Fruit fly (Drosophila melanogaster) whole organism, wandering third instar larva: Measurements from ENCODE around the gene Pgm1.
A peak's percentile ranks its signal among the peaks of the same experiment; 100 is the strongest.

Source experiments
- Abd-B ChIP-seq: fragments of >200 bp; optimal IDR thresholded peaks from 2 replicates; lab custom pipeline; 2017; ENCODE audit warnings: missing biosample characterization, missing genetic modification characterization
- CG32264 ChIP-seq: fragments of 200-800 bp; sonication (Bioruptor generic); optimal IDR thresholded peaks from 2 replicates; lab custom pipeline; 2016; ENCODE audit warnings: missing biosample characterization, missing genetic modification characterization
- CrebA ChIP-seq: fragments of 200-800 bp; sonication (Bioruptor generic); optimal IDR thresholded peaks from 2 replicates; lab custom pipeline; 2016; ENCODE audit warnings: missing biosample characterization, mild to moderate bottlenecking, missing genetic modification characterization, borderline replicate concordance
- Dfd ChIP-seq: fragments of >200 bp; optimal IDR thresholded peaks from 2 replicates; lab custom pipeline; 2017; ENCODE audit warnings: missing biosample characterization, missing genetic modification characterization
- GATAd ChIP-seq: sonication (Bioruptor generic); optimal IDR thresholded peaks from 2 replicates; lab custom pipeline; 2016; ENCODE audit warnings: missing biosample characterization, missing genetic modification characterization
- HLH106 ChIP-seq: fragments of 200-800 bp; optimal IDR thresholded peaks from 3 replicates; lab custom pipeline; 2019; ENCODE audit warnings: missing biosample characterization, mild to moderate bottlenecking, missing genetic modification characterization, moderate library complexity
- Hnf4 ChIP-seq: fragments of 200-800 bp; sonication (Bioruptor generic); optimal IDR thresholded peaks from 2 replicates; lab custom pipeline; 2016; ENCODE audit warnings: missing biosample characterization, mild to moderate bottlenecking, missing genetic modification characterization
- Jra ChIP-seq: sonication (Bioruptor generic); optimal IDR thresholded peaks from 2 replicates; lab custom pipeline; 2016; ENCODE audit warnings: missing biosample characterization, missing genetic modification characterization
- Mio ChIP-seq: sonication (Bioruptor generic); optimal IDR thresholded peaks from 2 replicates; lab custom pipeline; 2016; ENCODE audit warnings: missing biosample characterization, missing genetic modification characterization
- Myc ChIP-seq: fragments of >200 bp; optimal IDR thresholded peaks from 2 replicates; lab custom pipeline; 2017
- N ChIP-seq: fragments of >200 bp; optimal IDR thresholded peaks from 2 replicates; lab custom pipeline; 2018; ENCODE audit warnings: missing biosample characterization, missing external identifiers, missing genetic modification characterization
- OdsH ChIP-seq: fragments of 200-800 bp; sonication (Bioruptor generic); optimal IDR thresholded peaks from 2 replicates; lab custom pipeline; 2016; ENCODE audit warnings: missing biosample characterization, mild to moderate bottlenecking, missing genetic modification characterization
- Rel ChIP-seq, 2 experiments: fragments of 200-800 bp; sonication (Bioruptor generic) in 1 of 2; optimal IDR thresholded peaks; 2 replicates in 1 of 2; 3 replicates in 1 of 2; lab custom pipeline; 2016 to 2019; ENCODE audit warnings: mild to moderate bottlenecking in 2 of 2, missing biosample characterization in 2 of 2, missing genetic modification characterization in 2 of 2, moderate library complexity in 1 of 2
- Sp1 ChIP-seq: fragments of 200-800 bp; sonication (Bioruptor generic); optimal IDR thresholded peaks from 3 replicates; lab custom pipeline; 2019; ENCODE audit warnings: missing biosample characterization, mild to moderate bottlenecking, missing genetic modification characterization, moderate library complexity
- Vsx2 ChIP-seq: fragments of 200-300, 225-300 bp; sonication (Bioruptor generic); optimal IDR thresholded peaks from 2 replicates; lab custom pipeline; 2018; ENCODE audit warnings: missing biosample characterization, missing genetic modification characterization; ENCODE audit not compliant: partially characterized antibody
- br ChIP-seq: fragments of 200-800 bp; sonication (Bioruptor generic); optimal IDR thresholded peaks from 2 replicates; lab custom pipeline; 2016; ENCODE audit warnings: missing biosample characterization, missing genetic modification characterization
- brk ChIP-seq: fragments of 200-800 bp; sonication (Bioruptor generic); optimal IDR thresholded peaks from 2 replicates; lab custom pipeline; 2016; ENCODE audit warnings: missing biosample characterization, mild to moderate bottlenecking, missing genetic modification characterization
- dmrt93B ChIP-seq: fragments of 200-800 bp; sonication (Bioruptor generic); optimal IDR thresholded peaks from 2 replicates; lab custom pipeline; 2018; ENCODE audit warnings: missing biosample characterization, mild to moderate bottlenecking, missing genetic modification characterization
- dsf ChIP-seq: sonication (Bioruptor generic); optimal IDR thresholded peaks from 2 replicates; lab custom pipeline; 2016; ENCODE audit warnings: missing biosample characterization, missing genetic modification characterization, borderline replicate concordance
- ey ChIP-seq: fragments of 200-800 bp; sonication (Bioruptor generic); optimal IDR thresholded peaks from 2 replicates; lab custom pipeline; 2016; ENCODE audit warnings: missing biosample characterization, missing genetic modification characterization
- foxo ChIP-seq, 2 experiments: fragments of 200-800 bp; sonication (Bioruptor generic); optimal IDR thresholded peaks; 2 replicates in 1 of 2; 3 replicates in 1 of 2; lab custom pipeline; 2016 to 2017; ENCODE audit warnings: missing biosample characterization in 2 of 2, missing genetic modification characterization in 2 of 2
- fru ChIP-seq: fragments of 200-800 bp; sonication (Bioruptor generic); optimal IDR thresholded peaks from 3 replicates; lab custom pipeline; 2016; ENCODE audit warnings: missing biosample characterization, mild to moderate bottlenecking, missing genetic modification characterization
- h ChIP-seq: fragments of 200-800 bp; sonication (Bioruptor generic); optimal IDR thresholded peaks from 3 replicates; lab custom pipeline; 2016; ENCODE audit warnings: missing biosample characterization, mild to moderate bottlenecking, missing genetic modification characterization
- jim ChIP-seq: fragments of 175-275, 200-325 bp; sonication (Bioruptor generic); optimal IDR thresholded peaks from 2 replicates; lab custom pipeline; 2016; ENCODE audit warnings: missing biosample characterization, mild to moderate bottlenecking, missing genetic modification characterization
- pan ChIP-seq: fragments of >200 bp; optimal IDR thresholded peaks from 2 replicates; lab custom pipeline; 2017
- psq ChIP-seq: fragments of 200-800 bp; sonication (Bioruptor generic); optimal IDR thresholded peaks from 3 replicates; lab custom pipeline; 2017; ENCODE audit warnings: missing biosample characterization, mild to moderate bottlenecking, missing genetic modification characterization, moderate library complexity
- rgr ChIP-seq: fragments of 200-800 bp; sonication (Bioruptor generic); optimal IDR thresholded peaks from 3 replicates; lab custom pipeline; 2016; ENCODE audit warnings: missing biosample characterization, mild to moderate bottlenecking, missing genetic modification characterization
- sage ChIP-seq: fragments of 200-800 bp; sonication (Bioruptor generic); optimal IDR thresholded peaks from 2 replicates; lab custom pipeline; 2016; ENCODE audit warnings: missing biosample characterization, mild to moderate bottlenecking, missing genetic modification characterization
- sv ChIP-seq: fragments of 200-800 bp; sonication (Bioruptor generic); optimal IDR thresholded peaks from 3 replicates; lab custom pipeline; 2016; ENCODE audit warnings: missing biosample characterization, missing genetic modification characterization
- usp ChIP-seq: fragments of >200 bp; optimal IDR thresholded peaks from 2 replicates; lab custom pipeline; 2017; ENCODE audit warnings: missing biosample characterization, missing genetic modification characterization
- woc ChIP-seq: sonication (Bioruptor generic); optimal IDR thresholded peaks from 2 replicates; lab custom pipeline; 2016; ENCODE audit warnings: missing biosample characterization, mild to moderate bottlenecking, missing genetic modification characterization

Pgm1 gene

DNA sequence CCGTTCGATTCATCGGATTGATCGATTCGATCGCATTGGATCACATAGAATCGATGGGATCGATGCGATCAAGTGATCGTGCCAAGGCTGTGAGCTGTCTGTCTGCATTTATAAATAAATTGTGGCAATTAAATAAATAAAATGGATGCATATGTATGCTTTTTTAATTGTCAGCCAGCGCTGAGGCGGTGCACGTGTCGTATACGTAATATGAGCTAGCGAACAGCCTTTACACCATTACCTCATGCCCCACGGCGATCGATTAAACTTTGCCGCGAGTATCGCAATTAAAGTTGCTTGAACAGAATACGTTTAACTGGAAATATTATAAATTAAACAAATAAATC lies 38.6 kb upstream of the Pgm1 start:
- TF ChIP-seq br (GFP tag; lab: Kevin White, UChicago), result no peak
- TF ChIP-seq jim (GFP tag; lab: Kevin White, UChicago), result no peak
- no peak for TF ChIP-seq CG32264 (GFP tag; lab: Kevin White, UChicago)
- no peak for TF ChIP-seq Hnf4 (GFP tag; lab: Kevin White, UChicago)
- TF ChIP-seq usp, result no peak
- TF ChIP-seq rgr (GFP tag; lab: Kevin White, UChicago), result no peak
- no peak for TF ChIP-seq GATAd (GFP tag; lab: Kevin White, UChicago)
- TF ChIP-seq brk (GFP tag; lab: Kevin White, UChicago), result no peak
- TF ChIP-seq woc (GFP tag; lab: Kevin White, UChicago), result no peak
- no peak for TF ChIP-seq Dfd (GFP tag; lab: Kevin White, UChicago)
- no peak for TF ChIP-seq Vsx2 (GFP tag; lab: Kevin White, UChicago)
- TF ChIP-seq foxo (GFP tag; optimal IDR thresholded peaks at IDR 0.05; lab: Kevin White, UChicago), result no peak
- TF ChIP-seq fru (GFP tag; lab: Kevin White, UChicago), result no peak
- no peak for TF ChIP-seq psq (GFP tag; lab: Kevin White, UChicago)
- TF ChIP-seq OdsH, result no peak
- no peak for TF ChIP-seq Abd-B (GFP tag; lab: Kevin White, UChicago)
- TF ChIP-seq pan (lab: Kevin White, UChicago), result no peak
- no peak for TF ChIP-seq dsf (GFP tag; lab: Kevin White, UChicago)
- no peak for TF ChIP-seq h (GFP tag; lab: Kevin White, UChicago)
- no peak for TF ChIP-seq Myc (lab: Kevin White, UChicago)

DNA sequence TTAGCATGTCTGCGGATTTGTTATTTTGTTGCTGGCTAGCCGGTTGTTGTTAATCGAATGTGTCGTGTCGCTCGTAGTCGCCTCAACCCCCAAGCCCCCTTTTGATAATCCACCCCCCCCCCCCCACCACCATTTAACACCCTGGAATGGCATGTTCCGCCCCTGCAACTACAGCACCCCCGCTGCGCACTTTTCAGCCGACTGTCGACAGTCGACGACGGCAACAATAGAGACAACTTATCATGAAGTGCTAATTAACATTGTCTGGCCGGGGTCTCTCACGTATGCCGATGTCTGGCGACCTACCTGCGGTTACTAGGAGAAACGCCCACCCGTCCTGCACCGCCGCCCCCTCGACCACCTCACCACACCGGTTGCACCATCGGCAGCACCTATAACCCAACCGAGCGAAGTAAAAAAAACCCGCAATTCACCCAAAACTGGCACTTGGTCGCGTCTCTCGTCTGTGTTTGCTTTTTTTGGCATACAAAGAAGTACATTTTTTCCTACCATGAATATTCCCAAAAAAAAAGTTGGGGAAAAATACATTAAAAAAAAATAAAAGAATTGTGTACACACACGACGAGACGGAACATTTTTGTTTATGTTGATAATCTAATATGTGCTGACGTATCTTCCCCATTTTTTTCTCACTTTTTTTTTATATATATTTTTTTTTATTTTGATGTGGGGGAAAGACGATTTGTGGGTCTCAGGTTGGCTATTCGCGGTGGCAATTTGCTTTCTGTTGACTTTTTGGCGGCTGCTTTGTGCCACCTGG lies 38.1 kb upstream of the Pgm1 start:
- peak; percentile 2 for TF ChIP-seq OdsH
- TF ChIP-seq Vsx2 (GFP tag; lab: Kevin White, UChicago), result peak; percentile 2
- TF ChIP-seq h (GFP tag; lab: Kevin White, UChicago), result peak; percentile 8
- no peak for TF ChIP-seq Rel (GFP tag; optimal IDR thresholded peaks at IDR 0.05; lab: Kevin White, UChicago)
- TF ChIP-seq Rel (tag; optimal IDR thresholded peaks at IDR 0.05; lab: Kevin White, UChicago), result peak; percentile 30
- no peak for TF ChIP-seq Abd-B (GFP tag; lab: Kevin White, UChicago)
- peak; percentile 5 for TF ChIP-seq fru (GFP tag; lab: Kevin White, UChicago)
- no peak for TF ChIP-seq pan (lab: Kevin White, UChicago)
- peak; percentile 31 for TF ChIP-seq Sp1 (GFP tag; lab: Kevin White, UChicago)
- TF ChIP-seq br (GFP tag; lab: Kevin White, UChicago), result peak; percentile 29

DNA sequence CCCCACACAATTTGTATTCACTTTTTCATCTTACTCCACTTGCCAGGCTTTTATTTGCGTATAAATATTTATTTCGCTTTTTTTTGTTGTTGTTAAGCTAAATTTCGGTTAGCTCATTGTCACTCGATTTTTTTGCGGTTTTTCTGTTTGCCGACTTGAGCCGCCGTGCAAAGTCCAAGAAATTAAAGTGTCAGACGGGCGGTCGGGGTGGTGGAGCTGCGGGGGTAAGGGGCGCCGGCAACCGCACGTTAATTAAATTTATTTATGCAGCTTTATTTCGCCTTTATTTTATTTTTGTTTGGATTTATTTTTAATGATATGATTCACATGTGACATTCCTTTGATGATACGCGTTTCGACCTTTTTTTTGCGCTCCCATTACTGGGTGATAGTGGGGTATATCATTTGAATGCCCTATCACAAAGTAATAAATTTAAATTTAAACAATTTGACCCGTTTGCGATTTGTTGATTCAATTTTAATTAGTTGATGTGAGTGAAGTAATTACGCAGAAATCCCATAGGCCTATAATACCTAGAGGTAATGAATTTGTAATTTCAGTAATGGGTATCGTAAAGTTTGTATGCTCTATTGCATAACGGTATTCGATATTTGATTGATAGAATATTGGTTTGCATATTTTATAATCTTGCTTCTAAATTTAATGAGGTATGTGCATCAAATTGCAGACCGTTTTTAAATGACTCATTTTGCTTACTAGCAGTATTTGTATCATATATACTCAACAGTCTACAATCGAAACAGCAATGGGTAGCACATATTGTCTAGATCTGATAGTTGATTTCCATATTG lies 37.2 kb upstream of the Pgm1 start:
- TF ChIP-seq foxo (GFP tag; optimal IDR thresholded peaks at IDR 0.05; lab: Kevin White, UChicago) (peak in 1 of 2 experiments; percentile 81), br (GFP tag; lab: Kevin White, UChicago) (peak; percentile 76), rgr (GFP tag; lab: Kevin White, UChicago) (peak; percentile 78), dmrt93B (GFP tag; lab: Kevin White, UChicago) (peak; percentile 41), Jra (peak; percentile 15), Myc (lab: Kevin White, UChicago) (no peak), CG32264 (GFP tag; lab: Kevin White, UChicago) (peak; percentile 50), psq (GFP tag; lab: Kevin White, UChicago) (peak; percentile 62), Vsx2 (GFP tag; lab: Kevin White, UChicago) (no peak), Abd-B (GFP tag; lab: Kevin White, UChicago) (no peak), fru (GFP tag; lab: Kevin White, UChicago) (peak; percentile 78), sage (GFP tag; lab: Kevin White, UChicago) (peak; percentile 47), h (GFP tag; lab: Kevin White, UChicago) (peak; percentile 81), sv (GFP tag; lab: Kevin White, UChicago) (peak; percentile 4), ey (GFP tag; lab: Kevin White, UChicago) (peak; percentile 85), Hnf4 (GFP tag; lab: Kevin White, UChicago) (peak; percentile 90), HLH106 (tag; lab: Kevin White, UChicago) (peak; percentile 49), N (no peak), Rel (GFP tag; optimal IDR thresholded peaks at IDR 0.05; lab: Kevin White, UChicago) (no peak), Rel (tag; optimal IDR thresholded peaks at IDR 0.05; lab: Kevin White, UChicago) (peak; percentile 46), Mio (GFP tag; lab: Kevin White, UChicago) (no peak), CrebA (GFP tag; lab: Kevin White, UChicago) (peak; percentile 77), OdsH (peak; percentile 76), Sp1 (GFP tag; lab: Kevin White, UChicago) (peak; percentile 29), woc (GFP tag; lab: Kevin White, UChicago) (peak; percentile 60), jim (GFP tag; lab: Kevin White, UChicago) (peak; percentile 15), pan (lab: Kevin White, UChicago) (no peak)
